Worm (Caenorhabditis elegans) whole organism, L4/young adult: ENCODE results near the gene znf-622.

Source experiments
- W03F9.2 ChIP-seq: fragments of 150-350 bp; optimal IDR thresholded peaks from 2 replicates; lab custom pipeline; 2014; ENCODE audit warnings: missing biosample characterization, missing genetic modification characterization
- dao-5 ChIP-seq: sonication (generic microtip); optimal IDR thresholded peaks from 2 replicates; lab custom pipeline; 2016; ENCODE audit warnings: missing genotype, missing genetic modification characterization, moderate library complexity, missing compliant biosample characterization
- him-1 ChIP-seq: sonication (generic microtip); optimal IDR thresholded peaks from 2 replicates; lab custom pipeline; 2016; ENCODE audit warnings: missing genotype, missing genetic modification reagents, missing genetic modification characterization, missing compliant biosample characterization

ce11 chrIII:6430834-6431233, 49.4 kb downstream of the znf-622 start, which contains the start of gene popl-1:
- TF ChIP-seq dao-5 (tag; lab: Kevin White, UChicago) (no peak), W03F9.2 (tag; lab: Kevin White, UChicago) (no peak), him-1 (no peak)
